Fruit fly (Drosophila melanogaster): ENCODE results near the gene sNPF.
A peak's percentile ranks its signal among the peaks of the same experiment; 100 is the strongest.

sNPF gene

DNA sequence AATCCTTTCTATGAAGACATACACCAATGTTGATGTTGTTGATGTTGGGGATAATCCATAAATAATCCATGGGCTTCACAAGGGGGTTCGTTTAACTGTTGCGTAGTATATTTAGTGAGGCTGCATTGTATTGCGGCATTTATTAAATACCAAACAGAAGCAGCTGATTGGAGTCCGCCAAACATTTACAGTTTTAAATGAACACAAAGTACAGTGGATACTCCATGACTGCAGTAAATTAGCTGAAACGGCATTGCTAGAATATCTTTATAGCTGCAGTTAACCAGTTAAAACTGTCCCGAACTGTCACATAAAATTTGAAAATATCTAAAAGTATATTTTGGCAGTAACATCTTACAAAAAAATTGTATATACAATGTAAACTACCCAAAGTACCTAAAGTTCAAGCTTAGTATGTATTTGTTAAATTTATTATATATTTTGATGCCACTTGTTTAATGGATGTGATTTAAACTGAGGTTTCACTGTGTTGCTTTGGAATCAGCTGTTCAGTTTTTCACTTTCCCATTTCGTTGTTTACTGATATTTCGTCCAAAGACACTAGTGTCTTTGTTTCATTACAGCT is 63.5 kb downstream of the sNPF start, which contains the start of the genes CG10747 and Pyroxd1 (continued):
- TF ChIP-seq CG13624 (GFP tag; optimal IDR thresholded peaks at IDR 0.05) (peak; percentile 96), Jarid2 (GFP tag; optimal IDR thresholded peaks at IDR 0.05) (peak; percentile 70), Neu2 (GFP tag; optimal IDR thresholded peaks at IDR 0.05; ENCODE audit: borderline replicate concordance) (peak; percentile 66), kni (GFP tag; optimal IDR thresholded peaks at IDR 0.05) (peak; percentile 74), HLHmδ (GFP tag; optimal IDR thresholded peaks at IDR 0.05) (no peak), her (GFP tag; optimal IDR thresholded peaks at IDR 0.05) (peak; percentile 89), CG9727 (GFP tag; optimal IDR thresholded peaks at IDR 0.05) (peak; percentile 97), sisA (GFP tag; IDR thresholded peaks at IDR 0.05) (peak; percentile 96), D19B (GFP tag; optimal IDR thresholded peaks at IDR 0.05) (peak; percentile 91), zf30C (GFP tag; optimal IDR thresholded peaks at IDR 0.05) (peak; percentile 24), CG12744 (GFP tag; optimal IDR thresholded peaks at IDR 0.05) (peak; percentile 95), CG10321 (GFP tag; IDR thresholded peaks at IDR 0.05) (peak; percentile 78), D19A (tag; optimal IDR thresholded peaks at IDR 0.05) (peak; percentile 90), CG17359 (tag; optimal IDR thresholded peaks at IDR 0.05) (peak; percentile 96), CG11456 (GFP tag; IDR thresholded peaks at IDR 0.05) (peak; percentile 95), stwl (tag; optimal IDR thresholded peaks at IDR 0.05) (peak; percentile 45), caup (GFP tag; optimal IDR thresholded peaks at IDR 0.05; ENCODE audit: severe bottlenecking) (peak; percentile 96), az2 (GFP tag; optimal IDR thresholded peaks at IDR 0.05) (peak; percentile 98), CG34376 (GFP tag; optimal IDR thresholded peaks at IDR 0.05) (peak; percentile 97), pan (optimal IDR thresholded peaks at IDR 0.05) (no peak), pan (GFP tag; optimal IDR thresholded peaks at IDR 0.05 in 1 of 2, IDR thresholded peaks at IDR 0.05 in 1 of 2) (peak in 1 of 2 experiments; percentile 95), pfk (GFP tag; optimal IDR thresholded peaks at IDR 0.05) (peak; percentile 49), sna (GFP tag; IDR thresholded peaks at IDR 0.05; ENCODE audit: partially characterized antibody) (no peak), Rx (GFP tag; IDR thresholded peaks at IDR 0.05) (peak; percentile 87), Hey (tag; optimal IDR thresholded peaks at IDR 0.05) (peak; percentile 87), Poxn (GFP tag; IDR thresholded peaks at IDR 0.05) (peak; percentile 91), E2f2 (GFP tag; IDR thresholded peaks at IDR 0.05) (peak; percentile 91), slp2 (GFP tag; optimal IDR thresholded peaks at IDR 0.05) (peak; percentile 89), CG15269 (tag; optimal IDR thresholded peaks at IDR 0.05) (peak; percentile 98), ato (GFP tag; IDR thresholded peaks at IDR 0.05; ENCODE audit: partially characterized antibody) (no peak), eyg (GFP tag; optimal IDR thresholded peaks at IDR 0.05) (peak; percentile 79), sens (GFP tag) (peak; percentile 99), CG12155 (GFP tag; optimal IDR thresholded peaks at IDR 0.05) (peak; percentile 96), CG7357 (GFP tag; IDR thresholded peaks at IDR 0.05) (peak; percentile 88), CG8944 (GFP tag; optimal IDR thresholded peaks at IDR 0.05) (peak; percentile 94), Dll (GFP tag; IDR thresholded peaks at IDR 0.05; ENCODE audit: partially characterized antibody) (0 out of 4 replicates have a peak, but pooled peaks have one; percentile 27), crc (GFP tag; optimal IDR thresholded peaks at IDR 0.05) (peak; percentile 90), tio (GFP tag; optimal IDR thresholded peaks at IDR 0.05) (peak; percentile 98), CG1024 (GFP tag; IDR thresholded peaks at IDR 0.05) (peak; percentile 54; the same call in 1 of the 2 replicates), Kr (GFP tag; optimal IDR thresholded peaks at IDR 0.05) (no peak), Atf6 (GFP tag; IDR thresholded peaks at IDR 0.05) (peak; percentile 97), Elba2 (GFP tag; optimal IDR thresholded peaks at IDR 0.05) (peak; percentile 81), tup (GFP tag; optimal IDR thresholded peaks at IDR 0.05) (peak; percentile 89), CG4424 (GFP tag; optimal IDR thresholded peaks at IDR 0.05) (peak; percentile 96), CG9215 (GFP tag; IDR thresholded peaks at IDR 0.05) (peak; percentile 95), CG9437 (GFP tag; optimal IDR thresholded peaks at IDR 0.05) (peak; percentile 94), CG3065 (GFP tag; optimal IDR thresholded peaks at IDR 0.05) (peak; percentile 87), CG4730 (GFP tag; IDR thresholded peaks at IDR 0.05) (peak; percentile 90), CG10274 (GFP tag; optimal IDR thresholded peaks at IDR 0.05) (peak; percentile 85), CG10654 (GFP tag; optimal IDR thresholded peaks at IDR 0.05) (peak; percentile 95)

All from whole organism, embryonic.